Worm (Caenorhabditis elegans) whole organism, L1 larva: ENCODE measurements around the gene bath-45.

Source experiments
- lir-3 ChIP-seq: sonication (generic microtip); optimal IDR thresholded peaks from 2 replicates; lab custom pipeline; 2016; ENCODE audit warnings: mild to moderate bottlenecking, missing genetic modification characterization, moderate library complexity, missing compliant biosample characterization; ENCODE audit not compliant: poor library complexity
- lsy-2 ChIP-seq, 2 experiments: fragments of 150-350 bp; optimal IDR thresholded peaks; 2 replicates each; lab custom pipeline; 2014; ENCODE audit warnings: missing biosample characterization in 2 of 2, missing genetic modification characterization in 2 of 2
- nhr-12 ChIP-seq: sonication (generic microtip); optimal IDR thresholded peaks from 2 replicates; lab custom pipeline; 2017; ENCODE audit warnings: missing biosample characterization, missing genetic modification characterization
- nhr-76 ChIP-seq: sonication (generic microtip); optimal IDR thresholded peaks from 2 replicates; lab custom pipeline; 2017; ENCODE audit warnings: missing biosample characterization, missing genetic modification characterization
- nhr-90 ChIP-seq: sonication (generic microtip); optimal IDR thresholded peaks from 2 replicates; lab custom pipeline; 2016; ENCODE audit warnings: mild to moderate bottlenecking, missing genetic modification characterization, missing compliant biosample characterization; ENCODE audit not compliant: poor library complexity
- snpc-4 ChIP-seq: fragments of 150-350 bp; optimal IDR thresholded peaks from 2 replicates; lab custom pipeline; 2014; ENCODE audit warnings: missing biosample characterization, missing genetic modification characterization
- unc-62 ChIP-seq: fragments of 150-350 bp; optimal IDR thresholded peaks from 2 replicates; lab custom pipeline; 2014; ENCODE audit warnings: missing biosample characterization, missing genetic modification reagents, missing genetic modification characterization

ce11 chrII:13091123-13091522 lies 31.7 kb upstream of the bath-45 start, which contains the start of gene Y81G3A.4:
- TF ChIP-seq unc-62 (GFP tag; lab: Kevin White, UChicago) (no peak), lsy-2 (tag; optimal IDR thresholded peaks at IDR 0.05; lab: Kevin White, UChicago) (no peak), nhr-76 (tag; lab: Kevin White, UChicago) (no peak), lir-3 (tag; lab: Kevin White, UChicago) (no peak), snpc-4 (no peak), nhr-12 (tag; lab: Kevin White, UChicago) (no peak), nhr-90 (tag; lab: Kevin White, UChicago) (no peak)
